Worm (Caenorhabditis elegans): Measurements from ENCODE around the gene plpp-1.1.

ce11 chrII:3950077-3950476 lies 22.3 kb upstream of the plpp-1.1 start, which contains the start of gene sea-2:
- no peak for TF ChIP-seq T22C8.4 (GFP tag; IDR thresholded peaks at IDR 0.05)
- TF ChIP-seq ref-1 (GFP tag; conservative IDR thresholded peaks at IDR 0.05) = no peak
- TF ChIP-seq tab-1 (GFP tag; IDR thresholded peaks at IDR 0.05) = no peak
- TF ChIP-seq cog-1 (tag; optimal IDR thresholded peaks at IDR 0.05) = no peak
- TF ChIP-seq flt-1 (GFP tag; IDR thresholded peaks at IDR 0.05) = no peak
- no peak for TF ChIP-seq med-1 (GFP tag; optimal IDR thresholded peaks at IDR 0.05; ENCODE audit: insufficient read depth)
- no peak for TF ChIP-seq klf-2 (GFP tag; conservative IDR thresholded peaks at IDR 0.05)
